Comparison of ENCODE assay signal across 2 fruit fly cellular contexts in the genomic region with DNA sequence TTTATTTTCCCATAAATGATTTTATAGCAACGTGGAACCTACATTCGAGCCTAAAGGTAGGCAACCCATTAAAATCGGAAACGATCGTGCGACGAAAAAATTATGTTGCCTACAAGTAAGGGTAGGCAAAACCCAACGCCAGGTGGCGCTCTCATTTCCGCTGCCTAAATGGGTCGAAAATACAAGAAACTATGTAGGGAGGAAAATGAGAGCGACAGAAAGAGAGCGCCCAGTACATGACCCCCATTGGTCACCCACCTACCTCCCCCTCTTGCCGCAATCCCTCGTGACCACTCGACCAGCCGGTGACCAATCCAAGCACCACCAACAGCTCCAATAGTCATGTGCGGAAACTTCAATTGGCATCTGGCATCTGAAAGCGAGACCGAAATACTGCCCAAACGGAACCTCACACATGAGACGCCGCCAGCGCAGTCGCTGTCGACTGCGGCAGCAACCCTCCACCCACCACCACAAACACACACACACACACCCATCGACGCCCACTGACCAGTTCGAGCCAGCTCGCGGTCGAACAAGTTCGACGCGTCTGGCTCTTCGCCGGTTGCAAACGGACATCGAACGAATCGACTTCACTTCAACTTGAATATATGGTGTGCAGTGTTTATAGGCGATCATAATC.
TF ChIP-seq lines count a peak whose summit lies in the region.

No protein-coding gene starts in this region.

TF ChIP-seq in whole organism, embryonic, 481 proteins besides CTCF, POLR2A, EP300 and RAD21 (continued from another document and continues in another):
- TF ChIP-seq vfl (GFP tag; optimal IDR thresholded peaks at IDR 0.05; lab: Kevin White, UChicago) (no peak), CG12391 (tag; optimal IDR thresholded peaks at IDR 0.05; lab: Kevin White, UChicago) (peak; percentile 68), CG11695 (GFP tag; IDR thresholded peaks at IDR 0.05; lab: Robert Waterston, UW) (peak; percentile 47; the same call in 1 of the 3 replicates), p53 (GFP tag; optimal IDR thresholded peaks at IDR 0.05; lab: Kevin White, UChicago) (peak; percentile 72), CG3847 (GFP tag; IDR thresholded peaks at IDR 0.05; lab: Robert Waterston, UW) (peak; percentile 68), CG1024 (GFP tag; IDR thresholded peaks at IDR 0.05; lab: Robert Waterston, UW) (peak; percentile 79), CG7963 (GFP tag; IDR thresholded peaks at IDR 0.05; lab: Robert Waterston, UW; ENCODE audit: partially characterized antibody) (no peak), ken (GFP tag; IDR thresholded peaks at IDR 0.05; lab: Robert Waterston, UW) (peak; percentile 80; the same call in 2 of the 3 replicates), Blimp-1 (GFP tag; optimal IDR thresholded peaks at IDR 0.05; lab: Kevin White, UChicago) (peak; percentile 66), CG17612 (GFP tag; IDR thresholded peaks at IDR 0.05; lab: Robert Waterston, UW) (peak; percentile 65), dati (GFP tag; IDR thresholded peaks at IDR 0.05; lab: Robert Waterston, UW) (peak; percentile 73), sisA (GFP tag; IDR thresholded peaks at IDR 0.05; lab: Robert Waterston, UW) (peak; percentile 35; the same call in 1 of the 2 replicates), phol (tag; optimal IDR thresholded peaks at IDR 0.05; lab: Kevin White, UChicago) (peak; percentile 78), CG43689 (GFP tag; IDR thresholded peaks at IDR 0.05; lab: Robert Waterston, UW) (peak; percentile 66), Fer1 (GFP tag; optimal IDR thresholded peaks at IDR 0.05; lab: Kevin White, UChicago) (peak; percentile 74), dmrt11E (tag; optimal IDR thresholded peaks at IDR 0.05; lab: Kevin White, UChicago) (peak; percentile 77), twi (tag; optimal IDR thresholded peaks at IDR 0.05; lab: Kevin White, UChicago) (peak; percentile 73), NC2α (GFP tag; optimal IDR thresholded peaks at IDR 0.05; lab: Kevin White, UChicago) (peak; percentile 46), lmd (GFP tag; IDR thresholded peaks at IDR 0.05; lab: Robert Waterston, UW) (peak; percentile 67), GATAe (GFP tag; conservative IDR thresholded peaks at IDR 0.05; lab: Robert Waterston, UW) (no peak), wor (GFP tag; IDR thresholded peaks at IDR 0.05; lab: Robert Waterston, UW) (0 out of 2 replicates have a peak, but pooled peaks have one; percentile 11), hth (optimal IDR thresholded peaks at IDR 0.05; lab: Kevin White, UChicago) (no peak), HLH4C (GFP tag; IDR thresholded peaks at IDR 0.05; lab: Robert Waterston, UW; ENCODE audit: partially characterized antibody) (no peak), ro (GFP tag; IDR thresholded peaks at IDR 0.05; lab: Robert Waterston, UW) (0 out of 2 replicates have a peak, but pooled peaks have one; percentile 48), B-H2 (GFP tag; optimal IDR thresholded peaks at IDR 0.05; lab: Kevin White, UChicago) (peak; percentile 83), dm (GFP tag; optimal IDR thresholded peaks at IDR 0.05; lab: Kevin White, UChicago) (peak; percentile 75), CG14014 (GFP tag; IDR thresholded peaks at IDR 0.05; lab: Robert Waterston, UW) (peak; percentile 78), CG4707 (GFP tag; optimal IDR thresholded peaks at IDR 0.05; lab: Kevin White, UChicago) (peak; percentile 85), D (optimal IDR thresholded peaks at IDR 0.05; lab: Kevin White, UChicago) (no peak), D (GFP tag; optimal IDR thresholded peaks at IDR 0.05; lab: Kevin White, UChicago) (peak; percentile 79), onecut (GFP tag; IDR thresholded peaks at IDR 0.05; lab: Robert Waterston, UW) (peak; percentile 89), Abd-B (GFP tag; optimal IDR thresholded peaks at IDR 0.05; lab: Kevin White, UChicago) (peak; percentile 24), chm (GFP tag; IDR thresholded peaks at IDR 0.05; lab: Robert Waterston, UW) (peak; percentile 67), ssp (GFP tag; IDR thresholded peaks at IDR 0.05; lab: Robert Waterston, UW) (0 out of 2 replicates have a peak, but pooled peaks have one; percentile 28), Doc3 (GFP tag; IDR thresholded peaks at IDR 0.05; lab: Robert Waterston, UW; ENCODE audit: partially characterized antibody) (no peak), mam (GFP tag; optimal IDR thresholded peaks at IDR 0.05; lab: Kevin White, UChicago) (peak; percentile 64), CG12299 (tag; optimal IDR thresholded peaks at IDR 0.05; lab: Kevin White, UChicago) (peak; percentile 40), CG30020 (tag; optimal IDR thresholded peaks at IDR 0.05; lab: Kevin White, UChicago) (no peak), CG42726 (GFP tag; IDR thresholded peaks at IDR 0.05; lab: Robert Waterston, UW; ENCODE audit: partially characterized antibody) (no peak; the same call in 1 of the 2 replicates), CG11398 (GFP tag; optimal IDR thresholded peaks at IDR 0.05; lab: Kevin White, UChicago) (peak; percentile 72), az2 (GFP tag; optimal IDR thresholded peaks at IDR 0.05; lab: Kevin White, UChicago) (peak; percentile 76), abd-A (tag; optimal IDR thresholded peaks at IDR 0.05; lab: Kevin White, UChicago) (no peak), D19A (tag; optimal IDR thresholded peaks at IDR 0.05; lab: Kevin White, UChicago) (peak; percentile 47), Meics (GFP tag; optimal IDR thresholded peaks at IDR 0.05; lab: Kevin White, UChicago) (peak; percentile 86), CG18619 (GFP tag; optimal IDR thresholded peaks at IDR 0.05; lab: Kevin White, UChicago) (peak; percentile 86), CG31441 (GFP tag; IDR thresholded peaks at IDR 0.05; lab: Robert Waterston, UW) (peak; percentile 81), ERR (GFP tag; optimal IDR thresholded peaks at IDR 0.05; lab: Kevin White, UChicago) (no peak), aop (GFP tag; IDR thresholded peaks at IDR 0.05; lab: Robert Waterston, UW) (no peak), pho (GFP tag; optimal IDR thresholded peaks at IDR 0.05; lab: Kevin White, UChicago) (peak; percentile 31), MESR4 (GFP tag; optimal IDR thresholded peaks at IDR 0.05; lab: Kevin White, UChicago) (peak; percentile 6), CG15011 (GFP tag; optimal IDR thresholded peaks at IDR 0.05; lab: Kevin White, UChicago) (peak; percentile 48), hb (GFP tag; IDR thresholded peaks at IDR 0.05; lab: Robert Waterston, UW; ENCODE audit: partially characterized antibody) (no peak), CG10147 (GFP tag; optimal IDR thresholded peaks at IDR 0.05; lab: Kevin White, UChicago) (peak; percentile 66), CG12104 (GFP tag; optimal IDR thresholded peaks at IDR 0.05; lab: Kevin White, UChicago) (peak; percentile 75), CG14710 (tag; optimal IDR thresholded peaks at IDR 0.05; lab: Kevin White, UChicago) (peak; percentile 74), fd3F (GFP tag; optimal IDR thresholded peaks at IDR 0.05; lab: Kevin White, UChicago) (peak; percentile 61), CG17186 (GFP tag; optimal IDR thresholded peaks at IDR 0.05; lab: Kevin White, UChicago) (peak; percentile 39), fd96Cb (tag; optimal IDR thresholded peaks at IDR 0.05; lab: Kevin White, UChicago) (peak; percentile 57), Chrac-16 (GFP tag; optimal IDR thresholded peaks at IDR 0.05; lab: Kevin White, UChicago) (peak; percentile 59), pnt (GFP tag; optimal IDR thresholded peaks at IDR 0.05; lab: Kevin White, UChicago) (peak; percentile 49)

TF ChIP-seq in whole organism, prepupa, 60 proteins besides CTCF, POLR2A, EP300 and RAD21 (continued from another document):
- TF ChIP-seq CG34406 (GFP tag; optimal IDR thresholded peaks at IDR 0.05; lab: Kevin White, UChicago) (peak; percentile 73), esn (GFP tag; optimal IDR thresholded peaks at IDR 0.05; lab: Kevin White, UChicago) (peak; percentile 77), Eip75B (GFP tag; optimal IDR thresholded peaks at IDR 0.05; lab: Kevin White, UChicago) (peak; percentile 61), lz (GFP tag; optimal IDR thresholded peaks at IDR 0.05; lab: Kevin White, UChicago) (peak; percentile 82), CG16779 (tag; optimal IDR thresholded peaks at IDR 0.05; lab: Kevin White, UChicago) (peak; percentile 41), CG32006 (GFP tag; optimal IDR thresholded peaks at IDR 0.05; lab: Kevin White, UChicago) (peak; percentile 61), ss (GFP tag; optimal IDR thresholded peaks at IDR 0.05; lab: Kevin White, UChicago) (peak; percentile 30 to 70), Hr4 (GFP tag; optimal IDR thresholded peaks at IDR 0.05; lab: Kevin White, UChicago) (peak; percentile 20), CG11294 (GFP tag; IDR thresholded peaks at IDR 0.05; lab: Robert Waterston, UW) (no peak; the same call in 1 of the 2 replicates), eg (GFP tag; IDR thresholded peaks at IDR 0.05; lab: Robert Waterston, UW) (peak; percentile 74)
TF ChIP-seq in whole organism, prepupa: peak in this region for 52.
